Fruit fly (Drosophila melanogaster): ENCODE data around the gene CG10674.

DNA sequence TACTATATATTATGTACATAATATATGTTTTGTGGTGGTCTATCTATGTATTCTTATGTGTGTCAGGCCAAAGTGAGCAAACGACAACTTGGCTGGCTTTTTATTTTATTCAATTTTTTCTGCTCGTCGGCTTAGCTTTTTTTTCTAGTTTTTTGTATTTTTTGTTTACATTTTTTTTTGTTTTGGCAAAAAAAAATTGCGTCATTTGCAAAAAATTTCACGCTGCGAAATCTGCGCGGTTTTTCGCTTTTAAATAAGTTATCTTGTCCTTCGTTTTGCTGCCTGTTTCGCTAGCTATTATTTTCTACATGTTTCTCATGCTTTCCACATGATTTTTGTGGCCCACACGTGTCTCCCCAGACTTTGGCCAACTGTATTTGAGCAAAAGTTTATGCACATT, 36.4 kb upstream of the CG10674 start:
- TF ChIP-seq psq (optimal IDR thresholded peaks at IDR 0.05) (no peak), ttk (optimal IDR thresholded peaks at IDR 0.05) (no peak), Sin3A (optimal IDR thresholded peaks at IDR 0.05) (no peak)
